Worm (Caenorhabditis elegans) whole organism, L4 larva: ENCODE results near the gene F43G6.16.
"Not testable (repeated sequence)": the region's sequence is repeated elsewhere in the genome, so short reads cannot be mapped to it uniquely, and the experiment has no call there.

Experiments used
- D1046.2 ChIP-seq: fragments of 200-800 bp; sonication (Bioruptor generic); IDR thresholded peaks from 2 replicates; pipeline ENCODE4 v1.3.6; 2022; ENCODE audit warnings: missing genetic modification characterization, missing compliant biosample characterization
- F37D6.2 ChIP-seq: sonication (generic microtip); optimal IDR thresholded peaks from 2 replicates; lab custom pipeline; 2016; ENCODE audit warnings: mild to moderate bottlenecking, missing genetic modification characterization, missing compliant biosample characterization
- F44E2.7 ChIP-seq: fragments of 200-800 bp; sonication (Bioruptor generic); IDR thresholded peaks from 2 replicates; pipeline ENCODE4 v2.1.2; 2022; ENCODE audit warnings: missing genetic modification characterization, missing compliant biosample characterization
- R02D3.7 ChIP-seq: fragments of 150-350 bp; sonication (generic microtip); optimal IDR thresholded peaks from 3 replicates; lab custom pipeline; 2014; ENCODE audit warnings: missing biosample characterization, missing genetic modification characterization
- T20F7.1 ChIP-seq: fragments of 200-800 bp; sonication (Bioruptor generic); optimal IDR thresholded peaks from 2 replicates; lab custom pipeline; 2018; ENCODE audit warnings: mild to moderate bottlenecking, missing genetic modification characterization, missing compliant biosample characterization
- T26A8.4 ChIP-seq: fragments of 200-800 bp; sonication (Bioruptor generic); IDR thresholded peaks from 2 replicates; pipeline ENCODE4 v1.3.6; 2022; ENCODE audit warnings: missing genetic modification characterization, missing compliant biosample characterization
- Y48G9A.11 ChIP-seq: fragments of 200-800 bp; sonication (Bioruptor generic); IDR thresholded peaks from 2 replicates; pipeline ENCODE4 v1.3.6; 2022; ENCODE audit warnings: missing genetic modification reagents, missing genetic modification characterization, missing compliant biosample characterization
- Y5F2A.4 ChIP-seq: fragments of 200-800 bp; sonication (Bioruptor generic); optimal IDR thresholded peaks from 2 replicates; lab custom pipeline; 2018; ENCODE audit warnings: mild to moderate bottlenecking, missing genetic modification characterization, missing compliant biosample characterization
- Y75B8A.6 ChIP-seq: fragments of 200-800 bp; sonication (Bioruptor generic); IDR thresholded peaks from 2 replicates; pipeline ENCODE4 v1.3.6; 2022; ENCODE audit warnings: missing genetic modification reagents, missing genetic modification characterization, missing compliant biosample characterization
- aha-1 ChIP-seq: fragments of 150-350 bp; peaks from one replicate; lab custom pipeline; 2014; ENCODE audit warnings: missing biosample characterization, missing genetic modification characterization
- arid-1 ChIP-seq: fragments of 200-800 bp; sonication (Bioruptor generic); conservative IDR thresholded peaks from 2 replicates; pipeline ENCODE4 v1.3.6; 2022; ENCODE audit warnings: missing genetic modification reagents, missing genetic modification characterization, missing compliant biosample characterization
- attf-4 ChIP-seq: sonication (generic microtip); optimal IDR thresholded peaks from 3 replicates; lab custom pipeline; 2017; ENCODE audit warnings: missing biosample characterization, missing genetic modification characterization
- ceh-82 ChIP-seq: sonication (generic microtip); optimal IDR thresholded peaks from 2 replicates; lab custom pipeline; 2017; ENCODE audit warnings: missing biosample characterization, missing genetic modification characterization
- cey-2 ChIP-seq: sonication (generic microtip); optimal IDR thresholded peaks from 3 replicates; lab custom pipeline; 2017; ENCODE audit warnings: missing genetic modification characterization, mild to moderate bottlenecking, missing compliant biosample characterization, antibody characterized with exemption, borderline replicate concordance; ENCODE audit not compliant: insufficient read depth
- ctbp-1 ChIP-seq: fragments of 200-800 bp; sonication (Bioruptor generic); IDR thresholded peaks from 2 replicates; pipeline ENCODE4 v1.3.6; 2022; ENCODE audit warnings: missing genetic modification reagents, missing genetic modification characterization, missing compliant biosample characterization
- daf-12 ChIP-seq: fragments of 150-350 bp; optimal IDR thresholded peaks from 2 replicates; lab custom pipeline; 2014; ENCODE audit warnings: missing biosample characterization, missing genetic modification reagents, missing genetic modification characterization
- daf-8 ChIP-seq: fragments of 200-800 bp; sonication (Bioruptor generic); IDR thresholded peaks from 2 replicates; pipeline ENCODE4 v1.3.6; 2022; ENCODE audit warnings: missing genetic modification characterization, missing compliant biosample characterization
- dmd-6 ChIP-seq: fragments of 200-800 bp; sonication (Bioruptor generic); IDR thresholded peaks from 2 replicates; pipeline ENCODE4 v1.3.6; 2022; ENCODE audit warnings: missing genetic modification reagents, missing genetic modification characterization, missing compliant biosample characterization
- dve-1 ChIP-seq: sonication (generic microtip); optimal IDR thresholded peaks from 2 replicates; lab custom pipeline; 2017; ENCODE audit warnings: antibody characterized with exemption, mild to moderate bottlenecking, missing genetic modification characterization, missing compliant biosample characterization; ENCODE audit not compliant: insufficient read depth
- egl-27 ChIP-seq: sonication (generic microtip); optimal IDR thresholded peaks from 3 replicates; lab custom pipeline; 2017; ENCODE audit warnings: missing biosample characterization, missing genetic modification reagents, missing genetic modification characterization
- egl-43 ChIP-seq: fragments of 200-800 bp; sonication (Bioruptor generic); IDR thresholded peaks from 2 replicates; pipeline ENCODE4 v1.3.6; 2022; ENCODE audit warnings: missing genetic modification reagents, missing genetic modification characterization, missing compliant biosample characterization
- hlh-30 ChIP-seq: sonication (generic microtip); optimal IDR thresholded peaks from 2 replicates; lab custom pipeline; 2017; ENCODE audit warnings: antibody characterized with exemption, mild to moderate bottlenecking, missing genetic modification characterization, missing compliant biosample characterization; ENCODE audit not compliant: insufficient read depth
- hmg-1.1 ChIP-seq: fragments of 200-800 bp; sonication (Bioruptor generic); IDR thresholded peaks from 2 replicates; pipeline ENCODE4 v1.3.6; 2022; ENCODE audit warnings: missing genetic modification reagents, missing genetic modification characterization, missing compliant biosample characterization
- lim-7 ChIP-seq: fragments of 200-800 bp; sonication (Bioruptor generic); IDR thresholded peaks from 2 replicates; pipeline ENCODE4 v1.3.6; 2022; ENCODE audit warnings: missing genetic modification characterization, missing compliant biosample characterization
- lin-1 ChIP-seq: fragments of 200-800 bp; sonication (Bioruptor generic); IDR thresholded peaks from 2 replicates; pipeline ENCODE4 v1.3.6; 2022; ENCODE audit warnings: missing genetic modification reagents, missing genetic modification characterization, missing compliant biosample characterization
- lin-13 ChIP-seq: fragments of 150-350 bp; optimal IDR thresholded peaks from 2 replicates; lab custom pipeline; 2014; ENCODE audit warnings: missing biosample characterization, missing genetic modification reagents, missing genetic modification characterization
- lin-29 ChIP-seq: fragments of 200-800 bp; sonication (Bioruptor generic); IDR thresholded peaks from 2 replicates; pipeline ENCODE4 v1.3.6; 2022; ENCODE audit warnings: missing genetic modification reagents, missing genetic modification characterization, missing compliant biosample characterization
- lin-38 ChIP-seq: fragments of 200-800 bp; sonication (Bioruptor generic); IDR thresholded peaks from 2 replicates; pipeline ENCODE4 v1.3.6; 2022; ENCODE audit warnings: missing genetic modification reagents, missing genetic modification characterization, missing compliant biosample characterization
- lsy-2 ChIP-seq, 2 experiments: fragments of 150-350 bp in 1 of 2; sonication (generic microtip) in 1 of 2; optimal IDR thresholded peaks; 2 replicates each; lab custom pipeline; 2014 to 2017; ENCODE audit warnings: missing biosample characterization in 2 of 2, missing genetic modification characterization in 2 of 2
- madf-9 ChIP-seq: fragments of 200-800 bp; sonication (Bioruptor generic); conservative IDR thresholded peaks from 2 replicates; pipeline ENCODE4 v1.3.6; 2022; ENCODE audit warnings: missing genetic modification reagents, missing genetic modification characterization, missing compliant biosample characterization
- mdt-29 ChIP-seq: fragments of 200-800 bp; sonication (Bioruptor generic); IDR thresholded peaks from 2 replicates; pipeline ENCODE4 v1.3.6; 2022; ENCODE audit warnings: missing genetic modification reagents, missing genetic modification characterization, missing compliant biosample characterization
- mxl-2 ChIP-seq: fragments of 200-800 bp; sonication (Bioruptor generic); conservative IDR thresholded peaks from 2 replicates; pipeline ENCODE4 v1.3.6; 2022; ENCODE audit warnings: missing genetic modification reagents, missing genetic modification characterization, missing compliant biosample characterization
- mxl-3 ChIP-seq: fragments of 200-800 bp; sonication (Bioruptor generic); optimal IDR thresholded peaks from 2 replicates; lab custom pipeline; 2018; ENCODE audit warnings: mild to moderate bottlenecking, missing genetic modification characterization, missing compliant biosample characterization
- nhr-10 ChIP-seq: fragments of 150-350 bp; optimal IDR thresholded peaks from 2 replicates; lab custom pipeline; 2014; ENCODE audit warnings: missing biosample characterization, missing genetic modification characterization
- nhr-25 ChIP-seq: sonication (generic microtip); optimal IDR thresholded peaks from 2 replicates; lab custom pipeline; 2017; ENCODE audit warnings: missing genetic modification characterization, mild to moderate bottlenecking, missing compliant biosample characterization, antibody characterized with exemption, moderate library complexity, borderline replicate concordance; ENCODE audit not compliant: insufficient read depth
- nhr-41 ChIP-seq: fragments of 200-800 bp; sonication (Bioruptor generic); IDR thresholded peaks from 2 replicates; pipeline ENCODE4 v1.3.6; 2022; ENCODE audit warnings: missing genetic modification reagents, missing genetic modification characterization, missing compliant biosample characterization
- nhr-77 ChIP-seq: fragments of 150-350 bp; optimal IDR thresholded peaks from 2 replicates; lab custom pipeline; 2014; ENCODE audit warnings: missing biosample characterization, missing genetic modification characterization
- pha-4 ChIP-seq, 2 experiments: fragments of 150-350 bp in 1 of 2; fragments of 200-800 bp in 1 of 2; sonication (Bioruptor generic) in 1 of 2; IDR thresholded peaks in 1 of 2; optimal IDR thresholded peaks in 1 of 2; 2 replicates each; pipeline versions ENCODE4 v1.3.6 to Lab custom; 2014 to 2022; ENCODE audit warnings: missing genetic modification characterization in 2 of 2, missing genetic modification reagents in 2 of 2, missing biosample characterization in 1 of 2, missing compliant biosample characterization in 1 of 2
- pqm-1 ChIP-seq: sonication (generic microtip); optimal IDR thresholded peaks from 2 replicates; lab custom pipeline; 2017; ENCODE audit warnings: missing biosample characterization, missing genetic modification characterization
- rbr-2 ChIP-seq: sonication (generic microtip); optimal IDR thresholded peaks from 2 replicates; lab custom pipeline; 2016; ENCODE audit warnings: missing genotype, missing genetic modification characterization, missing compliant biosample characterization
- skn-1 ChIP-seq: fragments of 150-350 bp; optimal IDR thresholded peaks from 2 replicates; lab custom pipeline; 2014; ENCODE audit warnings: missing biosample characterization, missing genetic modification characterization
- tra-1 ChIP-seq: fragments of 200-800 bp; sonication (Bioruptor generic); IDR thresholded peaks from 2 replicates; pipeline ENCODE4 v1.3.6; 2022; ENCODE audit warnings: missing genetic modification reagents, missing genetic modification characterization, missing compliant biosample characterization
- unc-39 ChIP-seq: sonication (generic microtip); optimal IDR thresholded peaks from 2 replicates; lab custom pipeline; 2017; ENCODE audit warnings: missing biosample characterization, missing genetic modification characterization
- vab-7 ChIP-seq: fragments of 200-800 bp; sonication (Bioruptor generic); IDR thresholded peaks from 2 replicates; pipeline ENCODE4 v1.3.6; 2022; ENCODE audit warnings: missing genetic modification reagents, missing genetic modification characterization, missing compliant biosample characterization
- zfp-2 ChIP-seq: sonication (generic microtip); optimal IDR thresholded peaks from 2 replicates; lab custom pipeline; 2016; ENCODE audit warnings: mild to moderate bottlenecking, missing genetic modification characterization, missing compliant biosample characterization
- zip-11 ChIP-seq: fragments of 200-800 bp; sonication (Bioruptor generic); IDR thresholded peaks from 2 replicates; pipeline ENCODE4 v1.3.6; 2022; ENCODE audit warnings: missing genetic modification characterization, missing compliant biosample characterization
- zip-2 ChIP-seq: fragments of 150-350 bp; optimal IDR thresholded peaks from 2 replicates; lab custom pipeline; 2014; ENCODE audit warnings: missing biosample characterization, missing genetic modification characterization

F43G6.16 gene

DNA sequence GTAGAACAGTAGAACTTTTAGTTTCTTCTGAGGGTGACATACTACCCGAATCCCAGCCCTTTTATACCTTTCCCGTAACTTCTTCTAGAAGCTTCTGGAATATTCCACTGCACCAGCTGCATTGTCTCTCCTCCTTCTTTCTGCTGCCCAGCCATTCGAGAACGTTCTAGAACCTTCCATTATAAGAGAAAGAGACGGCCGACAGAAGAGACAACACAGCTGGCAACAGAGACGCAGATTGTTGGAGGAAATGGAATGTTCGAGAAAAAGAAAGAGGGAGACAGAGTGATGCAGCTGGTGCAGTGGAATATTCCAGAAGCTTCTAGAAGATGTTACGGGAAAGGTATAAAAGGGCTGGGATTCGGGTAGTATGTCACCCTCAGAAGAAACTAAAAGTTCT, 23.2 kb downstream of the F43G6.16 start, which contains the start of the genes F44E5.4 and F44E5.5 (continued):
- TF ChIP-seq lin-38 (GFP tag; lab: Robert Waterston, UW) = peak; percentile 91
- TF ChIP-seq F44E2.7 (GFP tag; lab: Robert Waterston, UW) = peak; percentile 95
- TF ChIP-seq mxl-3 (GFP tag; lab: Kevin White, UChicago) = peak; percentile 87
- TF ChIP-seq unc-39 = peak; percentile 79
- TF ChIP-seq T20F7.1 (GFP tag; lab: Kevin White, UChicago) = peak; percentile 81
- peak; percentile 100 for TF ChIP-seq egl-43
- TF ChIP-seq madf-9 (GFP tag; lab: Robert Waterston, UW) = peak; percentile 96
- peak; percentile 68 for TF ChIP-seq nhr-25 (tag; lab: Kevin White, UChicago)
- TF ChIP-seq Y48G9A.11 (GFP tag; lab: Robert Waterston, UW) = peak; percentile 95
- peak; percentile 89 for TF ChIP-seq dve-1 (tag; lab: Kevin White, UChicago)
- peak; percentile 98 for TF ChIP-seq arid-1 (GFP tag; lab: Robert Waterston, UW)
- peak; percentile 89 for TF ChIP-seq rbr-2 (tag; lab: Kevin White, UChicago)
- TF ChIP-seq daf-8 (GFP tag; lab: Robert Waterston, UW) = peak; percentile 100
- peak; percentile 94 for TF ChIP-seq mxl-2 (GFP tag; lab: Robert Waterston, UW)
- peak; percentile 99 for TF ChIP-seq lin-1 (GFP tag; lab: Robert Waterston, UW)
- peak; percentile 90 for TF ChIP-seq lim-7 (GFP tag; lab: Robert Waterston, UW)
- peak; percentile 99 for TF ChIP-seq T26A8.4
- peak; percentile 40 for TF ChIP-seq nhr-77 (tag; lab: Kevin White, UChicago)
- TF ChIP-seq zip-2 = peak; percentile 81
- TF ChIP-seq F37D6.2 (tag; lab: Kevin White, UChicago) = peak; percentile 93
- peak; percentile 100 for TF ChIP-seq mdt-29 (GFP tag; lab: Robert Waterston, UW)
- TF ChIP-seq hmg-1.1 (GFP tag; lab: Robert Waterston, UW) = peak; percentile 99
- TF ChIP-seq Y75B8A.6 (GFP tag; lab: Robert Waterston, UW) = peak; percentile 100
- peak; percentile 100 for TF ChIP-seq lin-29 (GFP tag; lab: Robert Waterston, UW)
- peak; percentile 51 for TF ChIP-seq zfp-2 (tag; lab: Kevin White, UChicago)
- peak; percentile 100 for TF ChIP-seq tra-1
- peak; percentile 99 for TF ChIP-seq pha-4 (GFP tag; IDR thresholded peaks at IDR 0.05; lab: Robert Waterston, UW)
- TF ChIP-seq pha-4 (tag; optimal IDR thresholded peaks at IDR 0.05; lab: Kevin White, UChicago) = not testable (repeated sequence)
- peak; percentile 89 for TF ChIP-seq Y5F2A.4 (GFP tag; lab: Kevin White, UChicago)

ce11 chrII:11756684-11757107, 25.7 kb downstream of the F43G6.16 start:
- TF ChIP-seq vab-7 (GFP tag; lab: Robert Waterston, UW) (peak; percentile 60; the same call in 1 of the 2 replicates), ceh-82 (tag; lab: Kevin White, UChicago) (no peak), lsy-2 (tag; optimal IDR thresholded peaks at IDR 0.05; lab: Kevin White, UChicago) (peak in 1 of 2 experiments; percentile 89), daf-12 (tag; lab: Kevin White, UChicago) (no peak), Y48G9A.11 (GFP tag; lab: Robert Waterston, UW) (peak; percentile 75), pqm-1 (tag; lab: Kevin White, UChicago) (no peak), ctbp-1 (GFP tag; lab: Robert Waterston, UW) (peak; percentile 92), lin-13 (GFP tag; lab: Kevin White, UChicago) (peak; percentile 80), lin-29 (GFP tag; lab: Robert Waterston, UW) (no peak; the same call in 1 of the 2 replicates), D1046.2 (GFP tag; lab: Robert Waterston, UW) (0 out of 2 replicates have a peak, but pooled peaks have one; percentile 40), cey-2 (tag; lab: Kevin White, UChicago) (no peak), nhr-41 (GFP tag; lab: Robert Waterston, UW) (peak; percentile 89), dmd-6 (GFP tag; lab: Robert Waterston, UW) (peak; percentile 69), Y75B8A.6 (GFP tag; lab: Robert Waterston, UW) (peak; percentile 92), aha-1 (peak; percentile 99), pha-4 (GFP tag; IDR thresholded peaks at IDR 0.05; lab: Robert Waterston, UW) (peak; percentile 87), pha-4 (tag; optimal IDR thresholded peaks at IDR 0.05; lab: Kevin White, UChicago) (peak; percentile 75), egl-27 (tag; lab: Kevin White, UChicago) (no peak), attf-4 (tag; lab: Kevin White, UChicago) (no peak), egl-43 (peak; percentile 84), skn-1 (no peak), R02D3.7 (tag; lab: Kevin White, UChicago) (no peak), arid-1 (GFP tag; lab: Robert Waterston, UW) (0 out of 2 replicates have a peak, but pooled peaks have one; percentile 49), nhr-10 (tag; lab: Kevin White, UChicago) (no peak), unc-39 (no peak), hlh-30 (peak; percentile 35), zip-2 (peak; percentile 37), zip-11 (GFP tag; lab: Robert Waterston, UW) (no peak), lin-1 (GFP tag; lab: Robert Waterston, UW) (peak; percentile 88)
